Fruit fly (Drosophila melanogaster): ENCODE results near the gene Hsc70-4.
A peak's percentile ranks its signal among the peaks of the same experiment; 100 is the strongest.

Hsc70-4 gene

DNA sequence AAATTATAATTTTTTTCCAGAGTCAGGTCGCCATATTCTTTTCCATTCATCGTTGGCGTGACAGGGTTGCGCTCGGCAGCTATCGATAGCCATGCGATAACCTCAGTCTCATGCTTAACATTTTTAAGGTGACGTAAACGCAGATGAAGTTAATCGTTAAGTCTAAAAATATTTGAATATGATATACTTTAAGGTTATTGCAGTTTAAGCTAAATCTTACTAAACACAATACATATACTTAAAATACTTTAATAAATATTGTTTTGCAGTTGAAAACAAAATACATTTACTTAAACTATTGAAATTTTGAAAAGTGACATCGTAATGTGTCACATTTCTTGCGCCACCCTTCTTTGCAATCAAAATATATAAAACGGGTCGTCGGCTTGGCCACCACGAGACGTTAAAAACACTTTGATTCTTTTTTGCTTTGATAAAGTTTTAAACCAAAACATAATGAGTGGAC lies 32.7 kb downstream of the Hsc70-4 start, which contains the start of the genes Cp190 and CG4338 (continued):
- TF ChIP-seq odd (GFP tag; optimal IDR thresholded peaks at IDR 0.05) = peak; percentile 97
- TF ChIP-seq pfk (GFP tag; optimal IDR thresholded peaks at IDR 0.05) = peak; percentile 70
- no peak for TF ChIP-seq hkb (optimal IDR thresholded peaks at IDR 0.05)
- TF ChIP-seq hkb (GFP tag; IDR thresholded peaks at IDR 0.05) = peak; percentile 97
- TF ChIP-seq unc-4 (GFP tag; IDR thresholded peaks at IDR 0.05; ENCODE audit: partially characterized antibody) = peak; percentile 83
- peak; percentile 96 for TF ChIP-seq CG1529 (GFP tag; optimal IDR thresholded peaks at IDR 0.05)
- peak; percentile 89 for TF ChIP-seq toy (GFP tag; IDR thresholded peaks at IDR 0.05)
- peak; percentile 88 for TF ChIP-seq CG16779 (GFP tag; IDR thresholded peaks at IDR 0.05)
- TF ChIP-seq CG18764 (GFP tag; optimal IDR thresholded peaks at IDR 0.05) = peak; percentile 95
- peak; percentile 83 for TF ChIP-seq CG6791 (GFP tag; IDR thresholded peaks at IDR 0.05; ENCODE audit: partially characterized antibody)
- peak; percentile 91 for TF ChIP-seq ap (GFP tag; IDR thresholded peaks at IDR 0.05)
- TF ChIP-seq pros (GFP tag; optimal IDR thresholded peaks at IDR 0.05) = peak; percentile 88
- no peak for TF ChIP-seq h (optimal IDR thresholded peaks at IDR 0.05)
- peak; percentile 98 for TF ChIP-seq CG1233 (GFP tag; optimal IDR thresholded peaks at IDR 0.05)
- TF ChIP-seq HmgD (GFP tag; optimal IDR thresholded peaks at IDR 0.05) = peak; percentile 77
- peak; percentile 93 for TF ChIP-seq CG11723 (GFP tag; optimal IDR thresholded peaks at IDR 0.05)
- peak; percentile 98 for TF ChIP-seq salm (tag; optimal IDR thresholded peaks at IDR 0.05)
- peak; percentile 89 for TF ChIP-seq CG8359 (GFP tag; optimal IDR thresholded peaks at IDR 0.05; ENCODE audit: borderline replicate concordance)
- peak; percentile 44 for TF ChIP-seq en (GFP tag; optimal IDR thresholded peaks at IDR 0.05)
- TF ChIP-seq slp2 (GFP tag; optimal IDR thresholded peaks at IDR 0.05) = peak; percentile 75
- TF ChIP-seq dysf (GFP tag; IDR thresholded peaks at IDR 0.05) = peak; percentile 98
- TF ChIP-seq kah (GFP tag; optimal IDR thresholded peaks at IDR 0.05) = peak; percentile 95
- TF ChIP-seq CG15011 (GFP tag; optimal IDR thresholded peaks at IDR 0.05) = peak; percentile 96
- TF ChIP-seq CG17328 (GFP tag; IDR thresholded peaks at IDR 0.05) = peak; percentile 96
- peak in 1 of 3 experiments; percentile 95 for TF ChIP-seq Stat92E (GFP tag; optimal IDR thresholded peaks at IDR 0.05)
- TF ChIP-seq danr (GFP tag; IDR thresholded peaks at IDR 0.05) = peak; percentile 96
- peak; percentile 99 for TF ChIP-seq CG7839 (tag; optimal IDR thresholded peaks at IDR 0.05)
- peak; percentile 98 for TF ChIP-seq twi (tag; optimal IDR thresholded peaks at IDR 0.05)
- TF ChIP-seq pnt (GFP tag; optimal IDR thresholded peaks at IDR 0.05) = peak; percentile 83
- peak; percentile 81 for TF ChIP-seq Side (GFP tag; optimal IDR thresholded peaks at IDR 0.05)
- TF ChIP-seq CG8089 (GFP tag; optimal IDR thresholded peaks at IDR 0.05) = peak; percentile 83
- peak; percentile 99 for TF ChIP-seq CG8924 (tag; optimal IDR thresholded peaks at IDR 0.05)
- TF ChIP-seq Aef1 (GFP tag; IDR thresholded peaks at IDR 0.05) = peak; percentile 93
- TF ChIP-seq disco-r (GFP tag; optimal IDR thresholded peaks at IDR 0.05) = peak; percentile 88
- peak; percentile 74 for TF ChIP-seq CG11398 (GFP tag; optimal IDR thresholded peaks at IDR 0.05)
- TF ChIP-seq jing (GFP tag; optimal IDR thresholded peaks at IDR 0.05) = peak; percentile 92
- peak; percentile 90 for TF ChIP-seq Hey (tag; optimal IDR thresholded peaks at IDR 0.05)
- TF ChIP-seq pb (GFP tag; optimal IDR thresholded peaks at IDR 0.05) = peak; percentile 72
- peak; percentile 94 for TF ChIP-seq CG6272 (GFP tag; IDR thresholded peaks at IDR 0.05)
- TF ChIP-seq CG2116 (GFP tag; optimal IDR thresholded peaks at IDR 0.05) = peak; percentile 99
- peak; percentile 80 for TF ChIP-seq CG11696 (GFP tag; IDR thresholded peaks at IDR 0.05)
- peak; percentile 81 for TF ChIP-seq Antp (GFP tag; optimal IDR thresholded peaks at IDR 0.05)
- TF ChIP-seq CG11085 (GFP tag; IDR thresholded peaks at IDR 0.05) = peak; percentile 92
- peak; percentile 97 for TF ChIP-seq Atf6 (GFP tag; IDR thresholded peaks at IDR 0.05)
- peak; percentile 98 for TF ChIP-seq CG7372 (GFP tag; IDR thresholded peaks at IDR 0.05)
- peak; percentile 63 for TF ChIP-seq CG3163 (GFP tag; optimal IDR thresholded peaks at IDR 0.05)
- TF ChIP-seq Trl (optimal IDR thresholded peaks at IDR 0.05) = no peak
- peak; percentile 90 for TF ChIP-seq Trl (GFP tag; optimal IDR thresholded peaks at IDR 0.05)
- peak; percentile 95 for TF ChIP-seq CG3065 (GFP tag; optimal IDR thresholded peaks at IDR 0.05)
- peak; percentile 89 for TF ChIP-seq ham (GFP tag; IDR thresholded peaks at IDR 0.05)
- peak; percentile 93 for TF ChIP-seq CG3838 (GFP tag; optimal IDR thresholded peaks at IDR 0.05)
- TF ChIP-seq CG14050 (GFP tag; IDR thresholded peaks at IDR 0.05) = peak; percentile 91
- TF ChIP-seq CG6175 (GFP tag; IDR thresholded peaks at IDR 0.05) = peak; percentile 90
